Fruit fly (Drosophila melanogaster): ENCODE data around the gene CG6059.

The CG6059 gene

dm6 chr3R:27150685-27151515 lies 26.4 kb upstream of the CG6059 start, which contains the start of gene CG6051 (continued):
- TF ChIP-seq CG30431 (GFP tag; optimal IDR thresholded peaks at IDR 0.05) = peak; percentile 31
- peak; percentile 41 to 43 for TF ChIP-seq dpn (GFP tag; optimal IDR thresholded peaks at IDR 0.05)
- TF ChIP-seq mirr (GFP tag; optimal IDR thresholded peaks at IDR 0.05) = peak; percentile 46
- TF ChIP-seq Max (GFP tag; optimal IDR thresholded peaks at IDR 0.05) = peak; percentile 45
- TF ChIP-seq zen (tag; optimal IDR thresholded peaks at IDR 0.05) = peak; percentile 63
- peak; percentile 64 for TF ChIP-seq PHDP (tag; optimal IDR thresholded peaks at IDR 0.05)
- TF ChIP-seq Gsc (GFP tag; IDR thresholded peaks at IDR 0.05) = no peak
- TF ChIP-seq Poxn (GFP tag; IDR thresholded peaks at IDR 0.05) = no peak
- peak; percentile 51 for TF ChIP-seq az2 (GFP tag; optimal IDR thresholded peaks at IDR 0.05)
- TF ChIP-seq Nf-YC (tag; optimal IDR thresholded peaks at IDR 0.05) = peak; percentile 62
- no peak for TF ChIP-seq bowl (GFP tag; IDR thresholded peaks at IDR 0.05)
- no peak for TF ChIP-seq Tbp (GFP tag; optimal IDR thresholded peaks at IDR 0.05)
- TF ChIP-seq ham (GFP tag; IDR thresholded peaks at IDR 0.05) = no peak
- TF ChIP-seq Ets97D (GFP tag; optimal IDR thresholded peaks at IDR 0.05) = peak; percentile 53
- TF ChIP-seq B-H2 (GFP tag; optimal IDR thresholded peaks at IDR 0.05) = peak; percentile 49
- peak; percentile 9 for TF ChIP-seq CG2875 (GFP tag; optimal IDR thresholded peaks at IDR 0.05)
- TF ChIP-seq CG17612 (GFP tag; IDR thresholded peaks at IDR 0.05) = no peak
- peak; percentile 70 for TF ChIP-seq Fer1 (GFP tag; optimal IDR thresholded peaks at IDR 0.05)
- no peak for TF ChIP-seq CG17186 (GFP tag; optimal IDR thresholded peaks at IDR 0.05)
- TF ChIP-seq CG14050 (GFP tag; IDR thresholded peaks at IDR 0.05) = no peak
- peak; percentile 83 for TF ChIP-seq MESR4 (GFP tag; optimal IDR thresholded peaks at IDR 0.05)
- TF ChIP-seq Pdp1 (GFP tag; optimal IDR thresholded peaks at IDR 0.05) = peak; percentile 25 to 26
- peak; percentile 53 for TF ChIP-seq Ssrp (tag; optimal IDR thresholded peaks at IDR 0.05)
- TF ChIP-seq CG11560 (tag; IDR thresholded peaks at IDR 0.05) = no peak
- TF ChIP-seq Trl (optimal IDR thresholded peaks at IDR 0.05) = no peak
- peak; percentile 42 for TF ChIP-seq Trl (GFP tag; optimal IDR thresholded peaks at IDR 0.05)
- TF ChIP-seq CG10147 (GFP tag; optimal IDR thresholded peaks at IDR 0.05) = no peak
- TF ChIP-seq fd64A (GFP tag; optimal IDR thresholded peaks at IDR 0.05) = peak; percentile 40
- TF ChIP-seq Dref (GFP tag; IDR thresholded peaks at IDR 0.05) = no peak
- peak; percentile 51 for TF ChIP-seq dmrt11E (tag; optimal IDR thresholded peaks at IDR 0.05)
- TF ChIP-seq CG7987 (GFP tag; optimal IDR thresholded peaks at IDR 0.05) = peak; percentile 43
- peak; percentile 22 for TF ChIP-seq exex (tag; optimal IDR thresholded peaks at IDR 0.05)
- TF ChIP-seq NK7.1 (GFP tag; optimal IDR thresholded peaks at IDR 0.05) = peak; percentile 25
- no peak for TF ChIP-seq gce (GFP tag; IDR thresholded peaks at IDR 0.05)
- peak; percentile 41 for TF ChIP-seq Side (GFP tag; optimal IDR thresholded peaks at IDR 0.05)
- TF ChIP-seq CG14014 (GFP tag; IDR thresholded peaks at IDR 0.05) = no peak
- peak; percentile 55 for TF ChIP-seq CG12071 (GFP tag; optimal IDR thresholded peaks at IDR 0.05)
- TF ChIP-seq twi (tag; optimal IDR thresholded peaks at IDR 0.05) = peak; percentile 35
- TF ChIP-seq CG1233 (GFP tag; optimal IDR thresholded peaks at IDR 0.05) = peak; percentile 7
- no peak for TF ChIP-seq CG4730 (GFP tag; IDR thresholded peaks at IDR 0.05)
- TF ChIP-seq Lim3 (GFP tag; IDR thresholded peaks at IDR 0.05) = no peak
- peak; percentile 65 for TF ChIP-seq CG12659 (GFP tag; optimal IDR thresholded peaks at IDR 0.05)
- TF ChIP-seq CG7786 (GFP tag; optimal IDR thresholded peaks at IDR 0.05) = peak; percentile 38
- TF ChIP-seq Nf-YB (GFP tag; optimal IDR thresholded peaks at IDR 0.05) = no peak
- TF ChIP-seq abd-A (tag; optimal IDR thresholded peaks at IDR 0.05) = no peak
- no peak for TF ChIP-seq klu (GFP tag; IDR thresholded peaks at IDR 0.05)
- no peak for TF ChIP-seq so (GFP tag; IDR thresholded peaks at IDR 0.05)
- TF ChIP-seq CG5953 (GFP tag; IDR thresholded peaks at IDR 0.05) = no peak
- no peak for TF ChIP-seq peb (GFP tag; IDR thresholded peaks at IDR 0.05)
- TF ChIP-seq Doc2 (GFP tag; IDR thresholded peaks at IDR 0.05) = no peak
- TF ChIP-seq Elba2 (GFP tag; optimal IDR thresholded peaks at IDR 0.05) = no peak
